Worm (Caenorhabditis elegans) whole organism, L4 larva: Measurements from ENCODE around the gene arl-8.

Experiments used
- F37D6.2 ChIP-seq: sonication (generic microtip); optimal IDR thresholded peaks from 2 replicates; lab custom pipeline; 2016; ENCODE audit warnings: mild to moderate bottlenecking, missing genetic modification characterization, missing compliant biosample characterization
- T26A8.4 ChIP-seq: fragments of 200-800 bp; sonication (Bioruptor generic); IDR thresholded peaks from 2 replicates; pipeline ENCODE4 v1.3.6; 2022; ENCODE audit warnings: missing genetic modification characterization, missing compliant biosample characterization
- Y48G9A.11 ChIP-seq: fragments of 200-800 bp; sonication (Bioruptor generic); IDR thresholded peaks from 2 replicates; pipeline ENCODE4 v1.3.6; 2022; ENCODE audit warnings: missing genetic modification reagents, missing genetic modification characterization, missing compliant biosample characterization
- aha-1 ChIP-seq: fragments of 150-350 bp; peaks from one replicate; lab custom pipeline; 2014; ENCODE audit warnings: missing biosample characterization, missing genetic modification characterization
- ama-1 ChIP-seq: fragments of 150-350 bp; optimal IDR thresholded peaks from 2 replicates; lab custom pipeline; 2014; ENCODE audit warnings: inconsistent platforms, mixed read lengths
- ceh-62 ChIP-seq: sonication (generic microtip); optimal IDR thresholded peaks from 2 replicates; lab custom pipeline; 2017; ENCODE audit warnings: missing biosample characterization, missing genetic modification characterization
- daf-16 ChIP-seq, 3 experiments: sonication (generic microtip); optimal IDR thresholded peaks; 2 replicates each; lab custom pipeline; 2016 to 2017; ENCODE audit warnings: missing genetic modification characterization in 3 of 3, missing genetic modification reagents in 3 of 3, mild to moderate bottlenecking in 2 of 3, missing compliant biosample characterization in 2 of 3, missing biosample characterization in 1 of 3, moderate library complexity in 1 of 3
- dmd-6 ChIP-seq: fragments of 200-800 bp; sonication (Bioruptor generic); IDR thresholded peaks from 2 replicates; pipeline ENCODE4 v1.3.6; 2022; ENCODE audit warnings: missing genetic modification reagents, missing genetic modification characterization, missing compliant biosample characterization
- dpl-1 ChIP-seq: fragments of 150-350 bp; optimal IDR thresholded peaks from 2 replicates; lab custom pipeline; 2014; ENCODE audit warnings: missing biosample characterization, missing genetic modification reagents, missing genetic modification characterization
- dve-1 ChIP-seq: sonication (generic microtip); optimal IDR thresholded peaks from 2 replicates; lab custom pipeline; 2017; ENCODE audit warnings: antibody characterized with exemption, mild to moderate bottlenecking, missing genetic modification characterization, missing compliant biosample characterization; ENCODE audit not compliant: insufficient read depth
- fos-1 ChIP-seq: fragments of 150-350 bp; optimal IDR thresholded peaks from 2 replicates; lab custom pipeline; 2014; ENCODE audit warnings: missing biosample characterization, missing genetic modification characterization
- gei-8 ChIP-seq: fragments of 200-800 bp; sonication (Bioruptor generic); optimal IDR thresholded peaks from 2 replicates; lab custom pipeline; 2018; ENCODE audit warnings: mild to moderate bottlenecking, missing genetic modification characterization, missing compliant biosample characterization
- hif-1 ChIP-seq, 2 experiments: sonication (generic microtip); optimal IDR thresholded peaks; 2 replicates each; lab custom pipeline; 2016 to 2017; ENCODE audit warnings: missing compliant biosample characterization in 2 of 2, missing genetic modification characterization in 2 of 2, missing genetic modification reagents in 2 of 2, missing genotype in 2 of 2, mild to moderate bottlenecking in 1 of 2
- hlh-11 ChIP-seq: fragments of 200-800 bp; sonication (Bioruptor generic); optimal IDR thresholded peaks from 2 replicates; lab custom pipeline; 2018; ENCODE audit warnings: mild to moderate bottlenecking, missing genetic modification characterization, missing compliant biosample characterization
- hlh-30 ChIP-seq: sonication (generic microtip); optimal IDR thresholded peaks from 2 replicates; lab custom pipeline; 2017; ENCODE audit warnings: antibody characterized with exemption, mild to moderate bottlenecking, missing genetic modification characterization, missing compliant biosample characterization; ENCODE audit not compliant: insufficient read depth
- hmg-1.1 ChIP-seq: fragments of 200-800 bp; sonication (Bioruptor generic); IDR thresholded peaks from 2 replicates; pipeline ENCODE4 v1.3.6; 2022; ENCODE audit warnings: missing genetic modification reagents, missing genetic modification characterization, missing compliant biosample characterization
- jun-1 ChIP-seq: fragments of 150-350 bp; optimal IDR thresholded peaks from 2 replicates; lab custom pipeline; 2014; ENCODE audit warnings: missing biosample characterization, missing genetic modification reagents, missing genetic modification characterization
- lin-13 ChIP-seq: fragments of 150-350 bp; optimal IDR thresholded peaks from 2 replicates; lab custom pipeline; 2014; ENCODE audit warnings: missing biosample characterization, missing genetic modification reagents, missing genetic modification characterization
- lin-39 ChIP-seq: fragments of 150-350 bp; optimal IDR thresholded peaks from 2 replicates; lab custom pipeline; 2014; ENCODE audit warnings: missing biosample characterization, missing genetic modification reagents, missing genetic modification characterization
- lsy-2 ChIP-seq, 2 experiments: fragments of 150-350 bp in 1 of 2; sonication (generic microtip) in 1 of 2; optimal IDR thresholded peaks; 2 replicates each; lab custom pipeline; 2014 to 2017; ENCODE audit warnings: missing biosample characterization in 2 of 2, missing genetic modification characterization in 2 of 2
- mep-1 ChIP-seq: fragments of 150-350 bp; sonication (generic microtip); optimal IDR thresholded peaks from 3 replicates; lab custom pipeline; 2014; ENCODE audit warnings: missing biosample characterization, missing genetic modification characterization
- mes-2 ChIP-seq: sonication (generic microtip); optimal IDR thresholded peaks from 2 replicates; lab custom pipeline; 2016; ENCODE audit warnings: missing genotype, mild to moderate bottlenecking, missing genetic modification characterization, missing compliant biosample characterization; ENCODE audit not compliant: poor library complexity, severe bottlenecking
- nhr-10 ChIP-seq: fragments of 150-350 bp; optimal IDR thresholded peaks from 2 replicates; lab custom pipeline; 2014; ENCODE audit warnings: missing biosample characterization, missing genetic modification characterization
- nhr-111 ChIP-seq: fragments of 200-800 bp; sonication (Bioruptor generic); optimal IDR thresholded peaks from 2 replicates; lab custom pipeline; 2018; ENCODE audit warnings: mild to moderate bottlenecking, missing genetic modification characterization, missing compliant biosample characterization
- nhr-25 ChIP-seq: sonication (generic microtip); optimal IDR thresholded peaks from 2 replicates; lab custom pipeline; 2017; ENCODE audit warnings: missing genetic modification characterization, mild to moderate bottlenecking, missing compliant biosample characterization, antibody characterized with exemption, moderate library complexity, borderline replicate concordance; ENCODE audit not compliant: insufficient read depth
- nhr-28 ChIP-seq: fragments of 150-350 bp; optimal IDR thresholded peaks from 2 replicates; lab custom pipeline; 2014; ENCODE audit warnings: missing biosample characterization, missing genetic modification characterization
- nhr-6 ChIP-seq: fragments of 150-350 bp; optimal IDR thresholded peaks from 2 replicates; lab custom pipeline; 2014; ENCODE audit warnings: missing biosample characterization, missing genetic modification characterization
- nhr-77 ChIP-seq: fragments of 150-350 bp; optimal IDR thresholded peaks from 2 replicates; lab custom pipeline; 2014; ENCODE audit warnings: missing biosample characterization, missing genetic modification characterization
- pqm-1 ChIP-seq: sonication (generic microtip); optimal IDR thresholded peaks from 2 replicates; lab custom pipeline; 2017; ENCODE audit warnings: missing biosample characterization, missing genetic modification characterization
- skn-1 ChIP-seq: fragments of 150-350 bp; optimal IDR thresholded peaks from 2 replicates; lab custom pipeline; 2014; ENCODE audit warnings: missing biosample characterization, missing genetic modification characterization
- snpc-1.2 ChIP-seq: fragments of 200-800 bp; sonication (Bioruptor generic); IDR thresholded peaks from 2 replicates; pipeline ENCODE4 v1.3.6; 2022; ENCODE audit warnings: missing genetic modification reagents, missing genetic modification characterization, missing compliant biosample characterization
- unc-62 ChIP-seq, 3 experiments: fragments of 150-350 bp in 1 of 3; sonication (generic microtip); optimal IDR thresholded peaks in 2 of 3; peaks in 1 of 3; 1 replicate in 1 of 3; 2 replicates in 2 of 3; lab custom pipeline; 2014 to 2017; ENCODE audit warnings: missing biosample characterization in 3 of 3, missing genetic modification characterization in 3 of 3, missing genetic modification reagents in 3 of 3, missing genotype in 1 of 3
- vab-7 ChIP-seq: fragments of 200-800 bp; sonication (Bioruptor generic); IDR thresholded peaks from 2 replicates; pipeline ENCODE4 v1.3.6; 2022; ENCODE audit warnings: missing genetic modification reagents, missing genetic modification characterization, missing compliant biosample characterization
- zag-1 ChIP-seq: fragments of 150-350 bp; optimal IDR thresholded peaks from 2 replicates; lab custom pipeline; 2014; ENCODE audit warnings: missing biosample characterization, missing genetic modification characterization
- zip-11 ChIP-seq: fragments of 200-800 bp; sonication (Bioruptor generic); IDR thresholded peaks from 2 replicates; pipeline ENCODE4 v1.3.6; 2022; ENCODE audit warnings: missing genetic modification characterization, missing compliant biosample characterization
- zip-2 ChIP-seq: fragments of 150-350 bp; optimal IDR thresholded peaks from 2 replicates; lab custom pipeline; 2014; ENCODE audit warnings: missing biosample characterization, missing genetic modification characterization
- ztf-11 ChIP-seq: fragments of 150-350 bp; optimal IDR thresholded peaks from 2 replicates; lab custom pipeline; 2014; ENCODE audit warnings: missing biosample characterization, missing genetic modification characterization
- ztf-7 ChIP-seq: fragments of 150-350 bp; optimal IDR thresholded peaks from 2 replicates; lab custom pipeline; 2014; ENCODE audit warnings: missing biosample characterization, missing genetic modification characterization

arl-8 gene

ce11 chrIV:14784481-14784880 lies 13.5 kb upstream of the arl-8 start, which contains the start of gene nlp-56:
nlp-56 (minus strand) TSS chrIV:14784737.
- no peak for TF ChIP-seq gei-8
- TF ChIP-seq aha-1, result peak; percentile 93

ce11 chrIV:14786374-14787136 lies 11.4 kb upstream of the arl-8 start, which contains the start of gene melo-1:
melo-1 (plus strand) TSS chrIV:14787031.
- TF ChIP-seq zip-2 (tag; lab: Kevin White, UChicago), result no peak
- TF ChIP-seq zip-11 (GFP tag; lab: Robert Waterston, UW), result no peak
- TF ChIP-seq hlh-30, result peak; percentile 27
- peak; percentile 26 for TF ChIP-seq nhr-6
- peak in 1 of 2 experiments; percentile 7 for TF ChIP-seq hif-1 (tag; optimal IDR thresholded peaks at IDR 0.05; lab: Kevin White, UChicago)
- peak; percentile 23; the same call in 1 of the 2 replicates for TF ChIP-seq dmd-6
- 0 out of 2 replicates have a peak, but pooled peaks have one; percentile 21 for TF ChIP-seq snpc-1.2 (GFP tag; lab: Robert Waterston, UW)
- peak; percentile 18 for TF ChIP-seq aha-1
- no peak for TF ChIP-seq lin-13 (GFP tag; lab: Kevin White, UChicago)
- no peak for TF ChIP-seq nhr-111 (GFP tag; lab: Kevin White, UChicago)
- TF ChIP-seq ztf-7, result peak; percentile 23
- TF ChIP-seq skn-1 (tag; lab: Kevin White, UChicago), result no peak
- TF ChIP-seq T26A8.4 (GFP tag; lab: Robert Waterston, UW), result 0 out of 2 replicates have a peak, but pooled peaks have one; percentile 12
- TF ChIP-seq dve-1 (tag; lab: Kevin White, UChicago), result peak; percentile 74
- no peak for TF ChIP-seq daf-16 (GFP tag; optimal IDR thresholded peaks at IDR 0.05; lab: Kevin White, UChicago)
- peak; percentile 14 for TF ChIP-seq daf-16 (tag; optimal IDR thresholded peaks at IDR 0.05; lab: Kevin White, UChicago)
- TF ChIP-seq lsy-2 (tag; optimal IDR thresholded peaks at IDR 0.05; lab: Kevin White, UChicago), result peak in 1 of 2 experiments; percentile 60
- TF ChIP-seq nhr-25 (tag; lab: Kevin White, UChicago), result no peak
- peak; percentile 41 for TF ChIP-seq dpl-1 (GFP tag; lab: Kevin White, UChicago)
- peak; percentile 31 for TF ChIP-seq mes-2 (tag; lab: Kevin White, UChicago)
- TF ChIP-seq nhr-28 (tag; lab: Kevin White, UChicago), result peak; percentile 50
- TF ChIP-seq hlh-11 (tag; lab: Kevin White, UChicago), result peak; percentile 34
- peak; percentile 18 for TF ChIP-seq pqm-1 (tag; lab: Kevin White, UChicago)
- no peak for TF ChIP-seq nhr-10 (tag; lab: Kevin White, UChicago)
- TF ChIP-seq zag-1 (tag; lab: Kevin White, UChicago), result no peak
- TF ChIP-seq unc-62 (GFP tag; optimal IDR thresholded peaks at IDR 0.05 in 1 of 2; lab: Kevin White, UChicago), result peak in 1 of 2 experiments; percentile 98
- TF ChIP-seq unc-62 (tag; optimal IDR thresholded peaks at IDR 0.05; lab: Kevin White, UChicago), result no peak
- no peak for TF ChIP-seq nhr-77
- TF ChIP-seq ztf-11 (tag; lab: Kevin White, UChicago), result no peak
- TF ChIP-seq F37D6.2 (tag; lab: Kevin White, UChicago), result no peak
- TF ChIP-seq vab-7 (GFP tag; lab: Robert Waterston, UW), result no peak
- peak; percentile 69 for TF ChIP-seq hmg-1.1 (GFP tag; lab: Robert Waterston, UW)
- TF ChIP-seq ama-1 (lab: Kevin White, UChicago), result peak; percentile 13
- no peak for TF ChIP-seq ceh-62 (tag; lab: Kevin White, UChicago)
- TF ChIP-seq mep-1, result peak; percentile 47
- TF ChIP-seq Y48G9A.11, result no peak
- TF ChIP-seq lin-39 (tag; lab: Kevin White, UChicago), result no peak
- TF ChIP-seq jun-1, result peak; percentile 4
- TF ChIP-seq fos-1, result no peak
